Fruit fly (Drosophila melanogaster): ENCODE measurements around the gene bip1.

The bip1 gene

DNA sequence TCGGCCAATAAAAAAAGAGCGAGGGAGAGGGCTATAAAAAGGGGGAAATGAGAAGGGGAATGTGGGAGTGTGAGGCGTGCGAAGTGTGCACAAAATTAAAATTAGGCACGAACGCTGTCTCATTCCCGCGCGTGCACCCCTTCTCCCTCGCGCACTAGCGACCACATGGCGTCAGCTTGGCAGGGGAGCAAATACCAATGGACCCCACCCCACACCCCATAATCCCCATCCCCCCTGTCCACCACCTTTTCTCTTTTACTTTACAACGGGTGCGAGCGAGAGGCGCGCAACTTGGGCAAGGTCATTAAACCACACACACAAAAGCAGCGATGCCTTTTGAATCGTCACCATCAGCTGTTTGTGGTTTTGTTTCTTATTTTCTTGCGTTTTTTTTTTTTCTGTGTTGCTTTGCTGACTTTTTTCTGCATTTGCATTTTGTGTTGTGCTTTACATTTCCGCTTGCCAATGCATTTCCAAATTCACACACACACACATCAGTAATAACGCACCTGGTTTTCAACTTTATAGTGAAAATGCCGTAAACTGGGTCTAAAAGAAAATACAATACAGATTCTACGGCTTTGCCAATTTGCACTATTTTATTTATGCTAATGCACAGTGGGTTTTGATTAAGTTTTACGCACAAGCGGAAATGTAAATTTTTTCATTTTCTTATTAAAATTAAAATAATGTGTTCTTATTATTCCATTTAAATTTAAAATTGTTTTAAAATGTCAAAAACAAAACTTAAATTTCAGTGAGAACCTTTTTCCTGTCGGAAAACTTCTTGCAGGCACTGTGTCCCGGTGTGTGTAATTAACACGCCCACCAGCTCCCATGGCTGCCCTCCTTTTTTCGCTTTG is 34.0 kb downstream of the bip1 start (continued):
- TF ChIP-seq CG10654 (GFP tag; optimal IDR thresholded peaks at IDR 0.05) (peak; percentile 43), CG2889 (GFP tag; IDR thresholded peaks at IDR 0.05) (no peak), ken (GFP tag; IDR thresholded peaks at IDR 0.05) (no peak), Poxn (GFP tag; IDR thresholded peaks at IDR 0.05) (no peak), Dref (GFP tag; IDR thresholded peaks at IDR 0.05) (no peak), Fer3 (tag; optimal IDR thresholded peaks at IDR 0.05) (peak; percentile 27), Side (GFP tag; optimal IDR thresholded peaks at IDR 0.05) (no peak), hth (optimal IDR thresholded peaks at IDR 0.05) (no peak), CG10979 (tag; optimal IDR thresholded peaks at IDR 0.05) (peak; percentile 12), NC2β (GFP tag; optimal IDR thresholded peaks at IDR 0.05) (no peak), CG12155 (GFP tag; optimal IDR thresholded peaks at IDR 0.05) (no peak), CG7745 (tag; optimal IDR thresholded peaks at IDR 0.05) (peak; percentile 96), CG15011 (GFP tag; optimal IDR thresholded peaks at IDR 0.05) (peak; percentile 16), CG11247 (GFP tag; IDR thresholded peaks at IDR 0.05) (peak; percentile 15; the same call in 1 of the 2 replicates), CG8290 (GFP tag; optimal IDR thresholded peaks at IDR 0.05) (no peak), CG8290 (tag; optimal IDR thresholded peaks at IDR 0.05) (peak in 1 of 2 experiments; percentile 68), pho (GFP tag; optimal IDR thresholded peaks at IDR 0.05) (no peak), Taf1 (GFP tag; IDR thresholded peaks at IDR 0.05) (peak; percentile 63), CG1792 (GFP tag; optimal IDR thresholded peaks at IDR 0.05) (no peak), Antp (GFP tag; optimal IDR thresholded peaks at IDR 0.05) (no peak), toy (GFP tag; IDR thresholded peaks at IDR 0.05) (no peak), CG16779 (GFP tag; IDR thresholded peaks at IDR 0.05) (no peak), CG10565 (GFP tag; optimal IDR thresholded peaks at IDR 0.05) (no peak), CG14441 (GFP tag; IDR thresholded peaks at IDR 0.05) (peak; percentile 77), CG31441 (GFP tag; IDR thresholded peaks at IDR 0.05) (peak; percentile 55), hb (GFP tag; IDR thresholded peaks at IDR 0.05; ENCODE audit: partially characterized antibody) (no peak), hkb (optimal IDR thresholded peaks at IDR 0.05) (no peak), hkb (GFP tag; IDR thresholded peaks at IDR 0.05) (peak; percentile 84), chn (GFP tag; optimal IDR thresholded peaks at IDR 0.05) (no peak), insv (GFP tag; optimal IDR thresholded peaks at IDR 0.05) (no peak), CG6813 (GFP tag; optimal IDR thresholded peaks at IDR 0.05) (no peak), unpg (GFP tag; optimal IDR thresholded peaks at IDR 0.05) (peak; percentile 24), CG15514 (GFP tag; optimal IDR thresholded peaks at IDR 0.05) (peak; percentile 28), CG13296 (GFP tag; optimal IDR thresholded peaks at IDR 0.05) (peak; percentile 48), CG12219 (GFP tag; optimal IDR thresholded peaks at IDR 0.05) (no peak), cwo (GFP tag; optimal IDR thresholded peaks at IDR 0.05) (peak; percentile 63), CG16863 (GFP tag; optimal IDR thresholded peaks at IDR 0.05) (no peak), crc (GFP tag; optimal IDR thresholded peaks at IDR 0.05) (no peak), Stat92E (GFP tag; optimal IDR thresholded peaks at IDR 0.05) (no peak), CG10462 (GFP tag; optimal IDR thresholded peaks at IDR 0.05) (no peak), pfk (GFP tag; optimal IDR thresholded peaks at IDR 0.05) (no peak), CG34376 (GFP tag; optimal IDR thresholded peaks at IDR 0.05) (no peak), Hr51 (GFP tag; optimal IDR thresholded peaks at IDR 0.05) (peak in 1 of 2 experiments; percentile 56), CG13287 (GFP tag; IDR thresholded peaks at IDR 0.05; ENCODE audit: partially characterized antibody) (no peak), CG4424 (GFP tag; optimal IDR thresholded peaks at IDR 0.05) (peak; percentile 57), ash1 (GFP tag; optimal IDR thresholded peaks at IDR 0.05) (no peak), peb (GFP tag; IDR thresholded peaks at IDR 0.05) (no peak), CG11085 (GFP tag; IDR thresholded peaks at IDR 0.05) (peak; percentile 43; the same call in 1 of the 2 replicates), CG34422 (GFP tag; IDR thresholded peaks at IDR 0.05) (peak; percentile 64), CG7963 (GFP tag; IDR thresholded peaks at IDR 0.05; ENCODE audit: partially characterized antibody) (no peak)
